Fruit fly (Drosophila melanogaster) whole organism, prepupa: ENCODE measurements around the gene Tollo.

Experiments
- Blimp-1 ChIP-seq: fragments of 200-800 bp; sonication (Bioruptor generic); optimal IDR thresholded peaks from 3 replicates; lab custom pipeline; 2017; ENCODE audit warnings: missing biosample characterization, missing genetic modification characterization, mild to moderate bottlenecking, moderate library complexity, missing genetic modification reagents
- CG10631 ChIP-seq: fragments of 200-800 bp; sonication (Bioruptor generic); optimal IDR thresholded peaks from 2 replicates; lab custom pipeline; 2016; ENCODE audit warnings: missing biosample characterization, missing genetic modification characterization
- CG10669 ChIP-seq: fragments of 200-800 bp; sonication (Bioruptor generic); optimal IDR thresholded peaks from 3 replicates; lab custom pipeline; 2018; ENCODE audit warnings: missing biosample characterization, mild to moderate bottlenecking, missing genetic modification characterization, moderate library complexity
- CG11762 ChIP-seq: fragments of 200-800 bp; sonication (Bioruptor generic); optimal IDR thresholded peaks from 3 replicates; lab custom pipeline; 2016; ENCODE audit warnings: missing biosample characterization, missing genetic modification characterization; ENCODE audit not compliant: insufficient read depth
- CG11902 ChIP-seq: fragments of 200-800 bp; sonication (Bioruptor generic); optimal IDR thresholded peaks from 3 replicates; lab custom pipeline; 2016; ENCODE audit warnings: missing biosample characterization, missing genetic modification characterization
- CG15336 ChIP-seq: fragments of 200-800 bp; sonication (Bioruptor generic); IDR thresholded peaks from 2 replicates; pipeline ENCODE4 v1.3.6; 2022; ENCODE audit warnings: missing biosample characterization, missing genetic modification characterization
- CG1621 ChIP-seq: fragments of 200-800 bp; sonication (Bioruptor generic); optimal IDR thresholded peaks from 3 replicates; lab custom pipeline; 2018; ENCODE audit warnings: missing biosample characterization, mild to moderate bottlenecking, missing genetic modification characterization
- CG3032 ChIP-seq: fragments of 200-800 bp; optimal IDR thresholded peaks from 2 replicates; lab custom pipeline; 2019; ENCODE audit warnings: missing biosample characterization, mild to moderate bottlenecking, missing genetic modification characterization, moderate library complexity
- CG31627 ChIP-seq: fragments of 200-800 bp; sonication (Bioruptor generic); optimal IDR thresholded peaks from 3 replicates; lab custom pipeline; 2016; ENCODE audit warnings: missing biosample characterization, missing genetic modification characterization
- CG3919 ChIP-seq: fragments of 200-800 bp; sonication (Bioruptor generic); optimal IDR thresholded peaks from 3 replicates; lab custom pipeline; 2016; ENCODE audit warnings: missing biosample characterization, missing genetic modification characterization
- CG6163 ChIP-seq: fragments of 200-800 bp; sonication (Bioruptor generic); IDR thresholded peaks from 3 replicates; pipeline ENCODE4 v1.3.6; 2022; ENCODE audit warnings: missing biosample characterization, missing genetic modification characterization
- CG6276 ChIP-seq: fragments of 200-800 bp; sonication (Bioruptor generic); optimal IDR thresholded peaks from 2 replicates; lab custom pipeline; 2017; ENCODE audit warnings: missing biosample characterization, mild to moderate bottlenecking, missing genetic modification characterization
- CG6808 ChIP-seq: fragments of 200-800 bp; sonication (Bioruptor generic); optimal IDR thresholded peaks from 3 replicates; lab custom pipeline; 2017; ENCODE audit warnings: missing biosample characterization, missing genetic modification characterization, mild to moderate bottlenecking, moderate library complexity, missing genetic modification reagents
- CG7368 ChIP-seq: fragments of 200-800 bp; sonication (Bioruptor generic); optimal IDR thresholded peaks from 3 replicates; lab custom pipeline; 2016; ENCODE audit warnings: missing biosample characterization, missing genetic modification characterization
- CG8119 ChIP-seq: fragments of 200-800 bp; sonication (Bioruptor generic); IDR thresholded peaks from 3 replicates; pipeline ENCODE4 v1.3.6; 2022; ENCODE audit warnings: missing biosample characterization, missing genetic modification characterization
- CG8632 ChIP-seq: fragments of 200-800 bp; sonication (Bioruptor generic); optimal IDR thresholded peaks from 3 replicates; lab custom pipeline; 2016; ENCODE audit warnings: missing biosample characterization, missing genetic modification characterization
- CG9139 ChIP-seq: fragments of 200-800 bp; sonication (Bioruptor generic); optimal IDR thresholded peaks from 3 replicates; lab custom pipeline; 2017; ENCODE audit warnings: missing biosample characterization, mild to moderate bottlenecking, missing genetic modification characterization
- Eip93F ChIP-seq: fragments of 200-800 bp; sonication (Bioruptor generic); optimal IDR thresholded peaks from 2 replicates; lab custom pipeline; 2016; ENCODE audit warnings: missing biosample characterization, mild to moderate bottlenecking, missing genetic modification characterization
- Ets21C ChIP-seq: fragments of 200-800 bp; sonication (Bioruptor generic); optimal IDR thresholded peaks from 3 replicates; lab custom pipeline; 2016; ENCODE audit warnings: missing biosample characterization, missing genetic modification characterization
- Ets96B ChIP-seq: fragments of 200-800 bp; optimal IDR thresholded peaks from 2 replicates; lab custom pipeline; 2019; ENCODE audit warnings: missing biosample characterization, mild to moderate bottlenecking, missing genetic modification characterization, moderate library complexity
- Gug ChIP-seq: fragments of 200-800 bp; sonication (Bioruptor generic); IDR thresholded peaks from 2 replicates; pipeline ENCODE4 v1.3.6; 2022; ENCODE audit warnings: missing biosample characterization, missing genetic modification characterization
- Hr38 ChIP-seq: sonication (Bioruptor generic); optimal IDR thresholded peaks from 2 replicates; lab custom pipeline; 2016; ENCODE audit warnings: missing biosample characterization, missing genetic modification characterization
- Hr39 ChIP-seq: fragments of 200-800 bp; sonication (Bioruptor generic); optimal IDR thresholded peaks from 2 replicates; lab custom pipeline; 2016; ENCODE audit warnings: missing biosample characterization, missing genetic modification characterization
- Lpt ChIP-seq: fragments of 200-800 bp; sonication (Bioruptor generic); optimal IDR thresholded peaks from 3 replicates; lab custom pipeline; 2016; ENCODE audit warnings: missing biosample characterization, missing genetic modification characterization
- Met ChIP-seq: fragments of 200-800 bp; sonication (Bioruptor generic); optimal IDR thresholded peaks from 3 replicates; lab custom pipeline; 2016; ENCODE audit warnings: missing biosample characterization, missing genetic modification characterization
- OdsH ChIP-seq: fragments of 200-800 bp; sonication (Bioruptor generic); optimal IDR thresholded peaks from 3 replicates; lab custom pipeline; 2016; ENCODE audit warnings: missing biosample characterization, missing genetic modification characterization
- Sox14 ChIP-seq: fragments of 200-800 bp; sonication (Bioruptor generic); optimal IDR thresholded peaks from 3 replicates; lab custom pipeline; 2016; ENCODE audit warnings: missing biosample characterization, missing genetic modification characterization
- Sox15 ChIP-seq: fragments of 200-800 bp; sonication (Bioruptor generic); optimal IDR thresholded peaks from 3 replicates; lab custom pipeline; 2016; ENCODE audit warnings: missing biosample characterization, missing genetic modification characterization
- achi ChIP-seq: fragments of 200-800 bp; sonication (Bioruptor generic); optimal IDR thresholded peaks from 3 replicates; lab custom pipeline; 2016; ENCODE audit warnings: missing biosample characterization, missing genetic modification characterization
- acj6 ChIP-seq: fragments of 200-800 bp; sonication (Bioruptor generic); optimal IDR thresholded peaks from 3 replicates; lab custom pipeline; 2016; ENCODE audit warnings: missing biosample characterization, missing genetic modification characterization
- cyc ChIP-seq: fragments of 200-800 bp; sonication (Bioruptor generic); optimal IDR thresholded peaks from 3 replicates; lab custom pipeline; 2016; ENCODE audit warnings: missing biosample characterization, missing genetic modification characterization
- dac ChIP-seq: fragments of 200-800 bp; sonication (Bioruptor generic); optimal IDR thresholded peaks from 2 replicates; lab custom pipeline; 2017; ENCODE audit warnings: missing biosample characterization, mild to moderate bottlenecking, missing genetic modification characterization
- dsx ChIP-seq: fragments of 200-800 bp; optimal IDR thresholded peaks from 3 replicates; lab custom pipeline; 2019; ENCODE audit warnings: missing biosample characterization, mild to moderate bottlenecking, missing genetic modification characterization, moderate library complexity; ENCODE audit not compliant: poor library complexity, severe bottlenecking
- eg ChIP-seq: fragments of 200-800 bp; sonication (Bioruptor generic); IDR thresholded peaks from 3 replicates; pipeline ENCODE4 v1.3.6; 2022; ENCODE audit warnings: missing biosample characterization, missing genetic modification characterization
- esn ChIP-seq: fragments of 200-800 bp; sonication (Bioruptor generic); optimal IDR thresholded peaks from 2 replicates; lab custom pipeline; 2016; ENCODE audit warnings: missing biosample characterization, mild to moderate bottlenecking, missing genetic modification characterization, moderate library complexity
- fd59A ChIP-seq: fragments of 200-800 bp; sonication (Bioruptor generic); optimal IDR thresholded peaks from 2 replicates; lab custom pipeline; 2017; ENCODE audit warnings: missing biosample characterization, mild to moderate bottlenecking, missing genetic modification characterization, missing genetic modification reagents
- fd85E ChIP-seq: fragments of 200-800 bp; sonication (Bioruptor generic); optimal IDR thresholded peaks from 3 replicates; lab custom pipeline; 2016; ENCODE audit warnings: missing biosample characterization, missing genetic modification characterization
- fkh ChIP-seq: fragments of 200-800 bp; sonication (Bioruptor generic); optimal IDR thresholded peaks from 3 replicates; lab custom pipeline; 2017; ENCODE audit warnings: missing biosample characterization, mild to moderate bottlenecking, missing genetic modification characterization, moderate library complexity
- lz ChIP-seq: fragments of 200-800 bp; sonication (Bioruptor generic); optimal IDR thresholded peaks from 3 replicates; lab custom pipeline; 2016; ENCODE audit warnings: missing biosample characterization, missing genetic modification characterization
- net ChIP-seq: fragments of 200-800 bp; sonication (Bioruptor generic); optimal IDR thresholded peaks from 3 replicates; lab custom pipeline; 2016; ENCODE audit warnings: missing biosample characterization, missing genetic modification characterization
- spab ChIP-seq: fragments of 200-800 bp; sonication (Bioruptor generic); optimal IDR thresholded peaks from 2 replicates; lab custom pipeline; 2017; ENCODE audit warnings: missing biosample characterization, mild to moderate bottlenecking, missing genetic modification characterization, missing genetic modification reagents
- ss ChIP-seq, 2 experiments: fragments of 200-800 bp; sonication (Bioruptor generic); optimal IDR thresholded peaks; 2 replicates in 1 of 2; 3 replicates in 1 of 2; lab custom pipeline; 2017 to 2018; ENCODE audit warnings: mild to moderate bottlenecking in 2 of 2, missing biosample characterization in 2 of 2, missing genetic modification characterization in 2 of 2, moderate library complexity in 1 of 2
- svp ChIP-seq: fragments of 200-800 bp; sonication (Bioruptor generic); peaks from one replicate; lab custom pipeline; 2016; ENCODE audit warnings: missing biosample characterization, missing genetic modification characterization
- topi ChIP-seq: fragments of 200-800 bp; sonication (Bioruptor generic); optimal IDR thresholded peaks from 3 replicates; lab custom pipeline; 2016; ENCODE audit warnings: missing biosample characterization, missing genetic modification characterization
- vri ChIP-seq: fragments of 200-800 bp; sonication (Bioruptor generic); optimal IDR thresholded peaks from 3 replicates; lab custom pipeline; 2016; ENCODE audit warnings: missing biosample characterization, mild to moderate bottlenecking, missing genetic modification characterization

Tollo gene

DNA sequence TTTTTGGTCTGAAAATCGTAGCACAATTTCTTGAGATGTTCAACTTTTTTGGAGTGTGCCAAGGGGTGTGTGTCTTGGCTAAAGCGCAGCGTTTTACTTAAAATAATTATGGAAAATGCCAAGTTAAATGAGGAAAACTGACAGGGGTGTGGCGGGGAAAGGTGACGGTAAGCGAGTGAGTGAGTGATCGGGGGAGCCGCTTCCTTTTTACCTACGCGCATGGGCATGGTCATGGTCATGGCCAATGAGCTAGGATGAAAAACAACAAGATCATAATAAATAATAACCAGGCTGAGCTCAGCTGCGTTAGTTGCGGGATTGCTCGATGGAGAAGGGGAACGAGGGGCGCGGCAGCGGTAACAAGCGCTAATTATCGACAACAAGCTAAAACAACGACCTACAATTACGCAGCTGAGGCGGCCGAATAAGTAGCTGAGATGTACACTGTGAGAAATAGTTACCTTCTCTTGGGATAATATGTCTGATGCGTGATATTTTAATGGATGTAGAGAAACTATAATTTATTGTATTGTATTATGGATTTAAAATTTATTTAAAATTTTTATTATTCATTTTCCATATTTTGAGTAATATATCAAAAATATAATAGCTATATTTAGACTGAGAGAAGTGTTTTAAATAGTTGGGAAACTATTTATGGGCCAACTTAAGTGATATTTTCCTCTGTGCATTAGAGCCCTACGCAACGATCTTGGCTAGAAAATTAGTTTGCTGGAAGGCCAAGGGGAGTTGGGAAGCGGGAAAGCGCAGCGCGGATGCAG, 29.0 kb downstream of the Tollo start (continued):
- TF ChIP-seq fd59A (GFP tag; lab: Kevin White, UChicago) (peak; percentile 62), ss (GFP tag; optimal IDR thresholded peaks at IDR 0.05; lab: Kevin White, UChicago) (peak; percentile 42 to 66), CG6163 (GFP tag; lab: Robert Waterston, UW) (peak; percentile 40; the same call in 2 of the 3 replicates), dac (GFP tag; lab: Kevin White, UChicago) (peak; percentile 35), Lpt (peak; percentile 44), Gug (GFP tag; lab: Robert Waterston, UW) (no peak), esn (no peak), Ets96B (tag; lab: Kevin White, UChicago) (peak; percentile 84), cyc (no peak), Eip93F (no peak), CG8119 (GFP tag; lab: Robert Waterston, UW) (peak; percentile 71), CG1621 (tag; lab: Kevin White, UChicago) (peak; percentile 27), lz (no peak), Sox14 (no peak), eg (GFP tag; lab: Robert Waterston, UW) (peak; percentile 37; the same call in 1 of the 3 replicates), topi (GFP tag; lab: Kevin White, UChicago) (no peak), Sox15 (GFP tag; lab: Kevin White, UChicago) (no peak), CG8632 (GFP tag; lab: Kevin White, UChicago) (peak; percentile 43), CG31627 (GFP tag; lab: Kevin White, UChicago) (no peak), CG10669 (GFP tag; lab: Kevin White, UChicago) (peak; percentile 62), CG11902 (GFP tag; lab: Kevin White, UChicago) (no peak), Met (GFP tag; lab: Kevin White, UChicago) (no peak), CG6276 (GFP tag; lab: Kevin White, UChicago) (peak; percentile 49), acj6 (GFP tag; lab: Kevin White, UChicago) (peak; percentile 48), CG15336 (peak; percentile 61), Hr39 (GFP tag; lab: Kevin White, UChicago) (no peak)

DNA sequence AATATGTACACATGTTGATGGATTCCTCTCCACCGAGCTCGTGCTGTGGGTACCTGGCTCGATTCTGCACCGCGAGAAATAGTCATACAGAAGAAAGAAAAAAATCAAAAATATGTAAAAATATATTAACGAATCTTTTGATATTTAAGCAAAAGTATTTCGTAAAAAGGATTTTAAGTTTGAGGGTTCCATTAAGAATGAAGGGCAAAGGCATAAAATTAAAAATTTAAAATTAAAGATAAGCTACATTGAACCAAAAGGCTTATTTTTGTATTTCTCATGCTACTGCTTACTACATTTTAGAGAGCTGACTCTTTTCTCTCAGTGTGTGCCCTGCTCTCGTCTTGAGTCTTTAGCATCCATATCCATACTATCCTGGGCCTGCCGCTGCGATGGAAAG, 31.2 kb downstream of the Tollo start:
- TF ChIP-seq Gug (GFP tag; lab: Robert Waterston, UW), result peak; percentile 14; the same call in 1 of the 2 replicates
- no peak for TF ChIP-seq fd85E (GFP tag; lab: Kevin White, UChicago)
- peak; percentile 63 for TF ChIP-seq lz
- peak; percentile 76 for TF ChIP-seq CG6808 (GFP tag; lab: Kevin White, UChicago)
- peak; percentile 49 for TF ChIP-seq CG9139 (GFP tag; lab: Kevin White, UChicago)
- peak; percentile 61 for TF ChIP-seq Hr39 (GFP tag; lab: Kevin White, UChicago)
- TF ChIP-seq dsx, result peak; percentile 65
- TF ChIP-seq Lpt, result peak; percentile 75
- TF ChIP-seq Eip93F, result no peak
- TF ChIP-seq CG11762, result peak; percentile 45
- TF ChIP-seq dac (GFP tag; lab: Kevin White, UChicago), result peak; percentile 40
- TF ChIP-seq net (GFP tag; lab: Kevin White, UChicago), result peak; percentile 61
- TF ChIP-seq achi (GFP tag; lab: Kevin White, UChicago), result peak; percentile 78
- peak; percentile 74 for TF ChIP-seq CG10631
- TF ChIP-seq eg (GFP tag; lab: Robert Waterston, UW), result peak; percentile 50; the same call in 2 of the 3 replicates
- peak; percentile 55 for TF ChIP-seq spab (GFP tag; lab: Kevin White, UChicago)
- peak; percentile 81 for TF ChIP-seq Sox14
- peak; percentile 69 for TF ChIP-seq cyc
- TF ChIP-seq CG3919, result peak; percentile 82
- TF ChIP-seq vri, result peak; percentile 19
- TF ChIP-seq CG3032, result peak; percentile 57
- peak; percentile 28 for TF ChIP-seq CG7368
- peak; percentile 40 for TF ChIP-seq Ets21C (GFP tag; lab: Kevin White, UChicago)
- TF ChIP-seq Blimp-1 (GFP tag; lab: Kevin White, UChicago), result peak; percentile 19
- TF ChIP-seq svp (GFP tag; lab: Kevin White, UChicago), result peak; percentile 90
- peak; percentile 62 for TF ChIP-seq CG6276 (GFP tag; lab: Kevin White, UChicago)
- peak; percentile 64 for TF ChIP-seq CG31627 (GFP tag; lab: Kevin White, UChicago)
- no peak for TF ChIP-seq fkh
- peak; percentile 71 for TF ChIP-seq fd59A (GFP tag; lab: Kevin White, UChicago)
- peak; percentile 35 for TF ChIP-seq CG1621 (tag; lab: Kevin White, UChicago)
- peak; percentile 79 for TF ChIP-seq acj6 (GFP tag; lab: Kevin White, UChicago)
- peak; percentile 83 for TF ChIP-seq OdsH
- peak; percentile 80 for TF ChIP-seq esn
- no peak for TF ChIP-seq Hr38 (GFP tag; lab: Kevin White, UChicago)
- peak; percentile 80 for TF ChIP-seq Ets96B (tag; lab: Kevin White, UChicago)
- TF ChIP-seq ss (GFP tag; optimal IDR thresholded peaks at IDR 0.05; lab: Kevin White, UChicago), result peak; percentile 48 to 56
